Fruit fly (Drosophila melanogaster): ENCODE results near the gene soti.

DNA sequence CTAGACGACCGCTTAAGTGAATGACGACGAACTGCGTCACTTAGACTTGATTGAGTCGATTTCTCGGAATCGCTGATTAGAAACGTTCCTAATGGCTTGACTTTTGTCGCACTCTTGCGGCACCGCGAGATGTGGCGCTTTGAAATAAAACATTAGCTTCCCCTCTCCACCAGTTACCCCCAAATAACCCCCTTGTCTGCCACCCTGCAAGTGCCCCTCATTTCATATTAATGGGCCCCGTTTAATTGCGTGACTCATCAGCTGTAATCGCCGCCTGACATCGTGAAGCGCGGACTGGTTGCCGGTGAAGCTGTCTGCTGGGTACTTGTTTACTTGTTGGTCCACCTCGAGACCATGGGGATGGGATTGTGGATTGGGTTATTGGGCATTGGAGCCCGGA is 17.3 kb downstream of the soti start:
- TF ChIP-seq Eip78C (GFP tag) (no peak), CG11294 (GFP tag; IDR thresholded peaks at IDR 0.05) (no peak), OdsH (GFP tag; optimal IDR thresholded peaks at IDR 0.05) (no peak), Lpt (GFP tag; optimal IDR thresholded peaks at IDR 0.05) (no peak), Sox102F (GFP tag; optimal IDR thresholded peaks at IDR 0.05) (no peak)

All from whole organism, prepupa.